Fruit fly (Drosophila melanogaster): ENCODE data around the gene CG14120.

Gene CG14120

DNA sequence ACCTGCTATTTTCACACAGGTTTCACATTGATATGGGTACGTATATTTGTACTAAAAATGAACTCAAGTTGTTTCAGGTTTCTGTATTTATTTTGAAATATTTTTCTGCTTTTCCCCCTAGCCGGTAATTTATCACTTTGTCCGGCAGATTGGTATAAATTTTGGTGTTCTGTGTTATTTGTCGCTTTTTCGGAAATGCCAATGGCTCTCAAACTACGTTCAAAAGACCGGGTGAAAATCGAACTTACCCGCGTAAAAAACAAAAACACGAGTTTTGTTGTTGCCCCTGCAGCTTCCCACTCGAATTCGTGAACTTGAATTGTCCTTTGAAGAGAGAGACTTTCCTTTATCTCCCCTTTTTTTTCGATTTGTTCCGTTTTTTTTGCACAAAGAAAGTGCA, 42.3 kb upstream of the CG14120 start:
- no peak for TF ChIP-seq brk (GFP tag; optimal IDR thresholded peaks at IDR 0.05)
- TF ChIP-seq CG9705 (GFP tag; optimal IDR thresholded peaks at IDR 0.05): no peak
- TF ChIP-seq sage (GFP tag; optimal IDR thresholded peaks at IDR 0.05): no peak
- no peak for TF ChIP-seq usp (GFP tag; optimal IDR thresholded peaks at IDR 0.05)
- no peak for TF ChIP-seq rgr (GFP tag; optimal IDR thresholded peaks at IDR 0.05)
- TF ChIP-seq psq (GFP tag; optimal IDR thresholded peaks at IDR 0.05): no peak
- TF ChIP-seq dsf (GFP tag; optimal IDR thresholded peaks at IDR 0.05; ENCODE audit: borderline replicate concordance): no peak
- no peak for TF ChIP-seq CG32264 (GFP tag; optimal IDR thresholded peaks at IDR 0.05)
- TF ChIP-seq Rel (GFP tag; optimal IDR thresholded peaks at IDR 0.05): no peak
- no peak for TF ChIP-seq Rel (tag; optimal IDR thresholded peaks at IDR 0.05)
- TF ChIP-seq HLH106 (tag; optimal IDR thresholded peaks at IDR 0.05): no peak
- TF ChIP-seq dl (GFP tag; optimal IDR thresholded peaks at IDR 0.05; ENCODE audit: insufficient read depth in 1 of 2, partially characterized antibody in 2 of 2): no peak
- no peak for TF ChIP-seq tai (GFP tag; optimal IDR thresholded peaks at IDR 0.05)
- no peak for TF ChIP-seq Myc (optimal IDR thresholded peaks at IDR 0.05)
- no peak for TF ChIP-seq pan (optimal IDR thresholded peaks at IDR 0.05)
- no peak for TF ChIP-seq woc (GFP tag; optimal IDR thresholded peaks at IDR 0.05)
- TF ChIP-seq dmrt93B (GFP tag; optimal IDR thresholded peaks at IDR 0.05): no peak
- no peak for TF ChIP-seq Dif (GFP tag; optimal IDR thresholded peaks at IDR 0.05; ENCODE audit: partially characterized antibody)

- TF ChIP-seq jim (GFP tag; optimal IDR thresholded peaks at IDR 0.05) (peak; percentile 46), Hr78 (GFP tag; optimal IDR thresholded peaks at IDR 0.05) (no peak), fru (GFP tag; optimal IDR thresholded peaks at IDR 0.05) (peak; percentile 99), CG32264 (GFP tag; optimal IDR thresholded peaks at IDR 0.05) (peak; percentile 98), Dif (GFP tag; optimal IDR thresholded peaks at IDR 0.05; ENCODE audit: partially characterized antibody) (no peak), Rel (GFP tag; optimal IDR thresholded peaks at IDR 0.05) (peak; percentile 96), Rel (tag; optimal IDR thresholded peaks at IDR 0.05) (peak; percentile 87), CrebA (GFP tag; optimal IDR thresholded peaks at IDR 0.05; ENCODE audit: borderline replicate concordance) (peak; percentile 87), dl (GFP tag; optimal IDR thresholded peaks at IDR 0.05; ENCODE audit: insufficient read depth in 1 of 2, partially characterized antibody in 2 of 2) (no peak), br (GFP tag; optimal IDR thresholded peaks at IDR 0.05) (peak; percentile 99), dmrt93B (GFP tag; optimal IDR thresholded peaks at IDR 0.05) (peak; percentile 97), HLH106 (tag; optimal IDR thresholded peaks at IDR 0.05) (peak; percentile 98), Abd-B (GFP tag; optimal IDR thresholded peaks at IDR 0.05) (no peak), dsf (GFP tag; optimal IDR thresholded peaks at IDR 0.05; ENCODE audit: borderline replicate concordance) (peak; percentile 89), pan (optimal IDR thresholded peaks at IDR 0.05) (no peak), rgr (GFP tag; optimal IDR thresholded peaks at IDR 0.05) (peak; percentile 99), Vsx2 (GFP tag; optimal IDR thresholded peaks at IDR 0.05; ENCODE audit: partially characterized antibody) (no peak), Myc (optimal IDR thresholded peaks at IDR 0.05) (no peak), brk (GFP tag; optimal IDR thresholded peaks at IDR 0.05) (peak; percentile 98), Hr83 (GFP tag; optimal IDR thresholded peaks at IDR 0.05; ENCODE audit: poor library complexity, severe bottlenecking) (peak; percentile 74), GATAd (GFP tag; optimal IDR thresholded peaks at IDR 0.05) (peak; percentile 88), Jra (GFP tag; optimal IDR thresholded peaks at IDR 0.05) (peak; percentile 97), foxo (GFP tag; optimal IDR thresholded peaks at IDR 0.05) (peak; percentile 96 to 99), Mio (GFP tag; optimal IDR thresholded peaks at IDR 0.05) (peak; percentile 91), Sp1 (GFP tag; optimal IDR thresholded peaks at IDR 0.05) (peak; percentile 97), usp (GFP tag; optimal IDR thresholded peaks at IDR 0.05) (no peak), h (GFP tag; optimal IDR thresholded peaks at IDR 0.05) (peak; percentile 99), Hnf4 (GFP tag; optimal IDR thresholded peaks at IDR 0.05) (peak; percentile 99), tai (GFP tag; optimal IDR thresholded peaks at IDR 0.05) (peak; percentile 95), N (GFP tag; optimal IDR thresholded peaks at IDR 0.05) (no peak), psq (GFP tag; optimal IDR thresholded peaks at IDR 0.05) (peak; percentile 97), CG9705 (GFP tag; optimal IDR thresholded peaks at IDR 0.05) (peak; percentile 91), OdsH (GFP tag; optimal IDR thresholded peaks at IDR 0.05) (peak; percentile 99), Dfd (GFP tag; optimal IDR thresholded peaks at IDR 0.05) (no peak), sv (GFP tag; optimal IDR thresholded peaks at IDR 0.05) (peak; percentile 98), woc (GFP tag; optimal IDR thresholded peaks at IDR 0.05) (peak; percentile 96), ey (GFP tag; optimal IDR thresholded peaks at IDR 0.05) (peak; percentile 99), lola (GFP tag; optimal IDR thresholded peaks at IDR 0.05) (no peak), sage (GFP tag; optimal IDR thresholded peaks at IDR 0.05) (peak; percentile 95)
Measured at dm6 chr3L:12843056-12843799, 41.6 kb upstream of the CG14120 start, which contains the start of gene nebu. TSS of gene nebu (minus strand) at chr3L:12843106.

All from whole organism, wandering third instar larva.